Worm (Caenorhabditis elegans): ENCODE results near the gene rdy-2.

ce11 chrV:13578637-13579036 lies 22.1 kb downstream of the rdy-2 start, which contains the start of gene C50B8.6:
- TF ChIP-seq jun-1 (tag; optimal IDR thresholded peaks at IDR 0.05): no peak
- TF ChIP-seq nhr-6 (tag; optimal IDR thresholded peaks at IDR 0.05): no peak
- no peak for TF ChIP-seq nhr-237 (tag; optimal IDR thresholded peaks at IDR 0.05)
- TF ChIP-seq nhr-28 (tag; optimal IDR thresholded peaks at IDR 0.05): peak; percentile 50
- no peak for TF ChIP-seq lin-39 (tag; optimal IDR thresholded peaks at IDR 0.05)
- peak in 1 of 2 experiments; percentile 64 for TF ChIP-seq unc-62 (GFP tag; optimal IDR thresholded peaks at IDR 0.05 in 1 of 2)
- TF ChIP-seq unc-62 (tag; optimal IDR thresholded peaks at IDR 0.05): no peak
- no peak for TF ChIP-seq R02D3.7 (tag; optimal IDR thresholded peaks at IDR 0.05)
- no peak for TF ChIP-seq unc-130 (GFP tag; optimal IDR thresholded peaks at IDR 0.05)
- no peak for TF ChIP-seq ZK546.5 (tag; optimal IDR thresholded peaks at IDR 0.05)
- no peak for TF ChIP-seq aly-2 (tag; optimal IDR thresholded peaks at IDR 0.05)
